Fruit fly (Drosophila melanogaster) whole organism, prepupa: Measurements from ENCODE around the gene CG12241.

Source experiments
- CG6276 ChIP-seq: fragments of 200-800 bp; sonication (Bioruptor generic); optimal IDR thresholded peaks from 2 replicates; lab custom pipeline; 2017; ENCODE audit warnings: missing biosample characterization, mild to moderate bottlenecking, missing genetic modification characterization
- Gug ChIP-seq: fragments of 200-800 bp; sonication (Bioruptor generic); IDR thresholded peaks from 2 replicates; pipeline ENCODE4 v1.3.6; 2022; ENCODE audit warnings: missing biosample characterization, missing genetic modification characterization
- Hr4 ChIP-seq: fragments of 200-800 bp; sonication (Bioruptor generic); optimal IDR thresholded peaks from 3 replicates; lab custom pipeline; 2016; ENCODE audit warnings: missing biosample characterization, missing genetic modification characterization
- fd59A ChIP-seq: fragments of 200-800 bp; sonication (Bioruptor generic); optimal IDR thresholded peaks from 2 replicates; lab custom pipeline; 2017; ENCODE audit warnings: missing biosample characterization, mild to moderate bottlenecking, missing genetic modification characterization, missing genetic modification reagents

dm6 chr3R:15206273-15206672 lies 12.8 kb upstream of the CG12241 start, which contains the start of gene Spn88Ea:
- TF ChIP-seq Gug (GFP tag; lab: Robert Waterston, UW) (no peak), CG6276 (GFP tag; lab: Kevin White, UChicago) (no peak), Hr4 (GFP tag; lab: Kevin White, UChicago) (no peak), fd59A (GFP tag; lab: Kevin White, UChicago) (no peak)
